Worm (Caenorhabditis elegans) whole organism, dauer: Measurements from ENCODE around the gene ric-3.

Source experiments
- unc-62 ChIP-seq: sonication (generic microtip); optimal IDR thresholded peaks from 2 replicates; lab custom pipeline; 2017; ENCODE audit warnings: missing biosample characterization, missing genetic modification reagents, missing genetic modification characterization

The ric-3 gene

DNA sequence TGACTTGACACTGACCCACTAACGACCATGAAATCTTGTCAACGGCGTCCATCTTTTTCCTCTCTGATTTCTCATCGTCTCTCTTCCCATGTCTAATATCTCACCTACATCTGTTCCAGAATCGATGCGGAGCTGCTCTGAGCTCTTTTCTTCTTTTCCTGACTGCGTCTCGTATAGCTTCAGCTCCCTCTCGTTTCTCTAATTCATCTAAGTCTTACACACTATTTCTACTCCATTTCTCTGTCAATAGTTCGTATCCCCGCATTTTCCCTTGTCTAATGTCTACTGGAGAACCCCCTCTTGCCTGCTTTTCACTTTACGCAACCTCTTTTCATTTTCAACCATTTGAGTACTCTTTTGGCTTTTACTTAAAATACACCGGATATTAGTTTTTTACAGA, at the start of gene ric-3:
ric-3 (plus strand) TSS at position 400 of the 400 bp plus-strand sequence.
- TF ChIP-seq unc-62 (GFP tag; lab: Kevin White, UChicago), result no peak

DNA sequence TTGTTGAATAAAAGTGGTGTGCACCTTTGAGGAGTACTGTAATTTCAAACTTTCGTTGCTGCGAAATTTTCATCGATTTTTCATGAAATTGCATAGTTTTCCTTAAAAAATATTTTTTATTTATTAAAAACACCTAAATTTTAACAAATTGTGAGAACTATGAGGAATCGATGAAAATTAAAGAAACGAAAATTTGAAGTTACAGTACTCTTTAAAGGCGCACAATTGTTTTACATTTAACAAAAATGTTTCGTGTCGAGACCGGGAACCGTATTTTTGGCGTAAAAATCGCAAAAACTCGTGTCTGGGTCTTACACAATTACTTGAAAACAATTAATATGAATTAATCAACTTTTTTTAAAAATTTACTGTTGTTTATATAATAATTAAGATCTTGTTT, 47.9 kb upstream of the ric-3 start, which contains the start of gene rdl-1:
rdl-1 (minus strand) TSS at position 101 of the 400 bp plus-strand sequence.
- no peak for TF ChIP-seq unc-62 (GFP tag; lab: Kevin White, UChicago)

DNA sequence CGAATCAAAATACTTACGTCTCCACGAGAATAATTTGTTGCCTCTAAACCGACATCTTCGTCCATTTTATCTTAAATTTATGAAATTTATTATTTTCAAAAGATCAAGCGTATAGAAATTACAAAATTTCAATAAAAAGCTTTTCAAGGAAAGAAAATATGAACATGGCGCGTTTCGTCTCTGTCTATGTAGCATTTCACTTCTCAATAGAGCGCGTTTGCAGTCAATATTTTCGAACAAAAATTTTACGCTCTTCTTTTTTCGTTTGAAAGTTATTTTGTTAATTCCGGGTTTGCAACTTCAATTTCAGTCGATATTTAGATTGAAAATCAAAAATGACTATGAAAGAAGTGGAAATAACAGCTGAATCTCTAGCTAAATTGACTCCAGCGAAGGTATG, 43.8 kb upstream of the ric-3 start, which contains the start of the genes hcf-1 and swd-2.2:
hcf-1 (minus strand) TSS at position 70 of the 400 bp plus-strand sequence.
swd-2.2 (plus strand) TSS at position 206 of the 400 bp plus-strand sequence.
- no peak for TF ChIP-seq unc-62 (GFP tag; lab: Kevin White, UChicago)

DNA sequence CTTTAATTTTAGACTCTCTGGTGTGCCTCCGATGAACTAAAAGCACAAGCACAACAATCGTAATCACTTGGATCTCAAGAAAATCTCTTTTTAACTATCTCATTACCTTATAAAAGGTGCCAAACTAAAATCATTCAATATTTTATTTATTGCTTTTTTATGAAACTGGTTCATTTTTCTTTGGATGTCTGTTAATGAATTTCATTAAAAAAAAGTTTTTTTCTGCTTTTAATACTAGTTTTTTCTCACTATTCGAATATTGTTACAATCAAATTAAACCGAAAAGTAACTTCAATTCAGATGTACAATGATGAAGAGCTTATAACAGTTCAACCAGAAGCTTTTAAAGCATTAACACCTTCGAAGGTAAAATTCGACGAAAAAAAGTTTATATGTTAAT, 42.3 kb upstream of the ric-3 start, which contains the start of gene swd-2.1:
swd-2.1 (plus strand) TSS at position 301 of the 400 bp plus-strand sequence.
- TF ChIP-seq unc-62 (GFP tag; lab: Kevin White, UChicago), result no peak

DNA sequence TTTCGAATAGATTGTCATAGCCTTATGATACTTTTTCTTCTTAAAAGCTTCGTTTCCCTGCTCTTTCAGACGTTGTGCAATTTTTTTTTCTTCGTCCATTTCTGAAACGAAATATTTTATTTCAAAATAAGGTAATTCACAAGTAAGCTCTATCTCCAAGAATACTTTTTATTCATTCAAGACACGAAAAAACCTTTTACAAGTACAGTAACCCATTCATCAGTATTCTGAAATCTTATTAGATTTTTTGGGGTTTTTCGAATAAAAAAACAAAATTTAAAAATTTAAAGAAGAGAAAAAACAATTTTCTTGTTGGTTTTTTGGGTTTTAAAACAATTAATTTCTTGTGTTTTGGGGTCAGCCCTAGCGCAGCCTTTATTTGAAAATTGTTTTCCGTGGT, 39.2 kb upstream of the ric-3 start, which contains the start of gene rpap-3:
rpap-3 (minus strand) TSS at position 101 of the 400 bp plus-strand sequence.
- TF ChIP-seq unc-62 (GFP tag; lab: Kevin White, UChicago), result no peak

DNA sequence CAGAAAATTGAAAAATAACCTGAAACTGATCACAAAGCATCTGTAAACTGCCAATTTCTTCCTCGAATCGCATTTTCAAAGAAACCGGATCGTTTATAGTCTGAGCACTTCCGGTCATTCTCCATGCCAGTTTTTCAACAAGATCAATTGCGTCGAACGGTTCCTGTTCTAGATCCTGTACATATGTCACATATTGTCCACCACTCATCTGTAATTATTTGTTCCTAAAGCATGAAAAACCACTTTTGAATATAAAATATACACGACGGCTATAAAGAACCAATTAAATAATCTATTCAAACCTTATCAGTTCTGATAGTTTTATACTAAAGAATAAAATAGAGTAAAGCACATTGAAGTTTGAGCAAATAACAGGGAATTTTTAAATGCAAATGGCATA, 35.8 kb upstream of the ric-3 start, which contains the start of gene sec-10:
sec-10 (minus strand) TSS at position 208 of the 400 bp plus-strand sequence.
- TF ChIP-seq unc-62 (GFP tag; lab: Kevin White, UChicago), result no peak

DNA sequence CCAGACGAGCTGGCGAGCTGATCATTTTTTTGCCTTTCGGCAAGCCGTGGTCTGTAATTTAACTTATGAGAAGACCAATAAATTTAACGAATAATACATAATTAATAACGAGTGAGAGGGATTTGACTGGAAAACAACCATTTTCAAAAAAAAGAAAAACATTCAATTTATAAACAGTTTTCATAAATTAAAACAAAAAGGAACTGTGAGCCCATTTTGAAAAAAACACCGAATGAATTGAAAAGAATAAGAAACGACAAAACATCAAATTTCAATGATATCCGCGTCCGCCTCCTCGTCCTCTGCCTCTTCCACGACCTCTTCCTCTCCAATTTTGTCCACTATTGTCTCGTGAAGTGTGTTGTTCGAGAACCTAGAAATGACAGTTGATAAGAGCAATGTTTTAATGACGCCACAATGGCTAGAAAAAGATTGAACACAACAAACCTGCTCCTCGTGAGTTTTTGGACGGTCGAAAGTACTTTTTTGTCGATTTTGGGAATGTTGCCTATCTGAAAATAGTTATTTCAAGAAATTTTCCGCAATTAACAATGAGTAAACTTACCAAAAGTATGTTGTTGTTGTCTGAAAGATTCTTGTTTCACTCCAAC, 34.1 kb upstream of the ric-3 start, which contains the start of gene tag-321:
tag-321 (minus strand) TSS at position 51 of the 611 bp plus-strand sequence.
- no peak for TF ChIP-seq unc-62 (GFP tag; lab: Kevin White, UChicago)

DNA sequence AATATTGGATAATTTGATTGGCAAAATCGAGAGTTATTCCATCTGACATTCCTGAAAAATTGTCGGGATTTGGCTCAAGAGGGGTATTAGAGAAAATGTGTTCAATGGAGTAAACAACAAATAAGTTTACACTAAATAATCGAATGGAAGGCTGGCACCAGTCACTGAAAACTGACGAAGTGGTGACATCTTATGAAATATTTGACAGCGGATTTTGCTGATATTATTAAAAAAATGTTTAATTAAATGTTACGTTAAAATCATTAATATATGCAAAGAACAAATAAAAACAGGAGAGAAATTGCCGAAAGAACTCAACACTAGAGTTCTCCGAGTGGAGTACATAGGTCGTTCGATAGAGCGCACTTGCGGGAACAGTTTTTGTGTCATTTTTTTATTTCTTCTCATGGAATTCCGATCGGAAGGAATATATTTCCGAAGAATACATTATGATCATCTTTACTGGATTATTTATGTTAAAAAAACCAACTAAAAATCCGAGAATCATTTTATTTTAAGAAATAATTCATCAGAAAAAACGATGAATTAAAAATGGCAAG, 32.5 kb upstream of the ric-3 start, which contains the start of gene tag-322:
tag-322 (minus strand) TSS at position 51 of the 560 bp plus-strand sequence.
- no peak for TF ChIP-seq unc-62 (GFP tag; lab: Kevin White, UChicago)

DNA sequence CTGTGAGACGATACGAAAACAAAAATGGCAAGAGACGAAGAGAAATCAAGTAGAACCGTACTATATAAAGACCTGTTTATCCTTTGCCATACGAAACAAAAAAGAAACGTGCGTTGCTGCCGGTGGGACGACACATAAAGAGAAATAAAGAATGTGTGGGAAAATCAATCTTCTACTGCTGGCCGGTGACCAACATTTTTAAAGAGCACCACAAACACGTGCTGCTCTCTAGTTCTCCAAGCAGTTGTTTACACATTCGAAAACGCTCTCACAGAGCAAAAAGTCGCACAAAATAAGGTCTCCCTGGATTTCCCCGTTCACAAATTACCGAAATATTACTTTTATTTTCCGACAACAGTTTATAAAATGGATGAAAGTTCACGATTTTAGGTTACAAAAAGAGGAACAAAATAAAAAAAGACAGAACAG, 28.5 kb upstream of the ric-3 start, which contains the start of gene imp-3:
imp-3 (minus strand) TSS at position 93 of the 429 bp plus-strand sequence.
- TF ChIP-seq unc-62 (GFP tag; lab: Kevin White, UChicago), result no peak

DNA sequence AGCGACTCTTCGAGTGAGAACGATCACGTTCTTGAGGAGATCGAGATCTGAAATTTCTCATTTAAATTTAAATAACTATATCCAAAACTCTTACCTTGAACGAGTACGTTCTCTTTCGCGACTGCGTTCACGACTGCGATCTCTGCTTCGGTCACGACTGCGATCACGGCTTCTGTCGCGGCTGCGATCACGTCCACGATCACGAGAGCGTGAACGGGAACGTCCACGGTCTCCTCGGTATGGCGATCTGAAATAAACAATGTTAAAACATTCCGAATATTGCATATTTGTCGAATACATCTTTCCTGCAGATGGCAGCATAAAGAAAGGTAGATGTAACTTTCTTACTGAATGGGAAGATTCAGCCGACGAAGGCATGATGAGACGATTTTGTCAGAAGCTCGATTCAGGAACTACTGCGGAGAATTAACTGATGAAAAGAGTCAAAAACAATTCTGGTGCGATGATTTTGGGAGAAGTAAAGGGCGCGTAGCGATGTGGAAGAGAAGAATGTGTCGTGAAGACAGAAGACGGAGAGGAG, 27.8 kb upstream of the ric-3 start:
- TF ChIP-seq unc-62 (GFP tag; lab: Kevin White, UChicago), result no peak

DNA sequence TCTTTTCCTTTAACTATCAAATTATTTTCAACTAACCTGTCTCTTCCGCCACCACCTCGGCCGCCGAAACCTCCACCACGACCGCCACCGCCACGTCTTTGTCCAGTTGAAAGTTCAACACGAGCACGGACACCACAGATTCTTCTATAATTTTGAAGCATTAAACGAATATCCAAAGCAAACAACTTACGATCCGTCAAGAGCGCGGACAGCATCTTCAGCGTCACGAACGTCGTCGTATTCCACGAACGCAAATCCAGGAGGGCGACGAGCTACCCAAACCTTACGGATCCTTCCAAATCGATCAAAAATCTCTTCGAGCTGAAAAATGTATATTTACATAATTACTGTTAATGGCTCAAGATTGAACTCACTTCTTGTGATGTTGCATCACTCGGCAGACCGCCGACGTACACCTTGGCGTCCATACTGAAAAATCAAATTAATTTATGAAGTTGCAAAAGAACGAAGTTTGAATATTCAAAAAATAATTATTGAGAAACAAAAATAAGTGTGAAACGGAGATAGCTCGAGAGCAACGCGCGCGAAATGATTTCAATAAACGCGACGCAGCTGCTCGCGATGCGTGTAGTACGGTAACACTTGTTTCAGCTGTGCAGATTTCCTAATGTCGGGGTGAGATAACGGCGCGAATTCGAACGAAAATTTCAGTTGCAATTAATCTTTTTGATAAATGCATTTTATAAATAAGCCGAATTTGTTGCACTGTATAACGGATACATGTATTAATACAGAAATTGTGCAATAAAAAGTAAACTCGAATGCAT, 27.1 kb upstream of the ric-3 start, which contains the start of gene rsp-6:
rsp-6 (minus strand) TSS at position 429 of the 788 bp plus-strand sequence.
- TF ChIP-seq unc-62 (GFP tag; lab: Kevin White, UChicago), result no peak

DNA sequence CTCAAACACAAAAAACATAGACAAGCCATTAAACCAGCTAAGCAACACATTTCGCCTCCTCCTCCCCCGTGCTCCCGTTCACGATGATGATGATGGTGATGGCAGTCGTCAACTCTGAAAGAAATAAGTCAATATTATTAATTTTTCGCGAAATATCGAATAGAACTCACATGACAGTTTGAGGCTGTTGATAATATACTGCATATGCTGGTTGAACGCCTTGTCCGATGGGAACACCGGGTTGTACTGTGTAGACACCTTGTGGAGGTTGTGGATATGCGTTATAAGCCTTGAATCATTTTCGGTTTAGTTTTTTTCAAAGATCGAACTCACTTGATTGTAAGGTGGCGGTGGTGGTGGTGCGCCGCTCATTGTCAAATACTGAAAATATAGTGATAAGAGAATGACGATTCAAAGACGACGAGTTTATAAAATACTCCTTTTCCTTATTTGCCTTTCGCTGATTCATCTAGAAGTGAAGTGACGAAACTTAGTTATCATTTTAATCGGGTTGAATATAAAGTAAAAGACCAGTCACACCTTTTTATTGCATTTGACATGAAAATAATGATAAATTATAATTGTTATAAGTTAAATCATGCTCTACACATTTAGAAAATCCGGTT, 26.1 kb upstream of the ric-3 start, which contains the start of gene C33H5.13:
C33H5.13 (minus strand) TSS at position 443 of the 626 bp plus-strand sequence.
- no peak for TF ChIP-seq unc-62 (GFP tag; lab: Kevin White, UChicago)

DNA sequence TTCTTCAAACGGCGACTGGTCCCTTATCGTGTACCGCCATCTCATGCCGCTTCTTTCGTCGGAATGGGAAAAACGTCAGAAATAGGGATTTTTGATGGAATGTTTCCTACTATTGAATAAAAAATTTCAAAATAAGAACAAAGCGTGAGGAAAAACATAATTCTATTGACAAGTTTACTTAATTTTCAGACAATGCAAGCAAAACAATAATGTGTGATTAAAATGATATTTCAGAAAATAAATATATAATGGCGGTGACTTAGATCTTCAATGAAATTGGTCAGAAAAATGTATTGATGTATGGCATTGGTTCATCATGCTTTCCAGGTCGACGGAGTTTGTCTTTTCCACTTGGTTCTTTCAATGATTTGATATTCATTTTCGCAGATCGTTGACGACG, 23.3 kb upstream of the ric-3 start, which contains the start of gene ntp-1:
ntp-1 (minus strand) TSS at position 101 of the 400 bp plus-strand sequence.
- no peak for TF ChIP-seq unc-62 (GFP tag; lab: Kevin White, UChicago)

DNA sequence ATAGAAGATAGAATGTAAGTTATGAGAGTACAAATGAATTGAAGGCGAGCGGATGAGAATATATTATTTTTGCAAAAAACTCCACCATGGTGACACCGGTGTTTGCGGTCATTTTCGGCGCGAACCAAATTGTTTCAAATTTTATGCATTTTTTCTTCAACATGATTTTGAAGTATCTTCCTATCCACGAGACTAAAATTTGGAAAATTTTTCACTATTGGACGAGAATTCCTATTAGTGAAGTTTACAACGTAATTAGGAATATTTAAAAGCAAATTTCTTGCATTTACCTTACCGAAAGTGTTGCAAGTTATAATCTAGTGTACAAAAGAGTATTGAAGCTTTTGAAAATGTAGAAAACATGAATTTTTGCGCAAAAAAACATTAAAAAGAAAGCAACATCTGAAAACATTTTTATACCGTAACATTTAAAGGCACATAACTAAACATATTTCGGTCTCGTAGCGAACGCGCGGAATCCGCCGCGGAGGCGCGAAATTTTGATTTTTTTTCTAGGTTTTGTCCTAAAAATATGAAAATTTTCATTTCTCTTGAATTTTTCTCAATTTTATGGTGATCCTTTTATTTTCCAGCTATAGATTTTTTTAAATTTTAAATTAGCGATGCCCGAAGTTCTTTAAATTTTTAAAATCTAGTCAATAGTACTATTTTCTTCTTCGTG, 21.5 kb upstream of the ric-3 start, which contains the start of gene sgo-1:
sgo-1 (minus strand) TSS at position 51 of the 682 bp plus-strand sequence.
- no peak for TF ChIP-seq unc-62 (GFP tag; lab: Kevin White, UChicago)
